Worm (Caenorhabditis elegans): ENCODE measurements around the gene fzo-1.

The fzo-1 gene

ce11 chrII:5866920-5867319, 30.9 kb upstream of the fzo-1 start (continued):
- no peak for TF ChIP-seq ceh-44 (GFP tag; IDR thresholded peaks at IDR 0.05)
- no peak for TF ChIP-seq unc-62 (GFP tag; optimal IDR thresholded peaks at IDR 0.05 in 1 of 2)
- TF ChIP-seq unc-62 (tag; optimal IDR thresholded peaks at IDR 0.05): no peak

ce11 chrII:5865405-5866308, 29.7 kb upstream of the fzo-1 start, which contains the start of gene F55C12.19:
Gene F55C12.19 (plus strand): TSS chrII:5866139.
- TF ChIP-seq dve-1 (tag; optimal IDR thresholded peaks at IDR 0.05; ENCODE audit: insufficient read depth) (peak; percentile 37), aha-1 (tag) (peak; percentile 97), mep-1 (tag; optimal IDR thresholded peaks at IDR 0.05) (peak; percentile 2), nhr-77 (tag; optimal IDR thresholded peaks at IDR 0.05) (no peak), lir-3 (tag; optimal IDR thresholded peaks at IDR 0.05) (no peak), nhr-28 (tag; optimal IDR thresholded peaks at IDR 0.05) (peak; percentile 39), Y5F2A.4 (GFP tag; optimal IDR thresholded peaks at IDR 0.05) (no peak), vab-7 (GFP tag; IDR thresholded peaks at IDR 0.05) (no peak), hif-1 (tag; optimal IDR thresholded peaks at IDR 0.05) (no peak), saeg-2 (GFP tag; IDR thresholded peaks at IDR 0.05) (no peak), hlh-30 (tag; optimal IDR thresholded peaks at IDR 0.05; ENCODE audit: insufficient read depth) (no peak), dmd-6 (GFP tag; IDR thresholded peaks at IDR 0.05) (peak; percentile 59), pqm-1 (tag; optimal IDR thresholded peaks at IDR 0.05) (peak; percentile 52), ceh-20 (GFP tag; IDR thresholded peaks at IDR 0.05) (no peak), ceh-32 (tag; optimal IDR thresholded peaks at IDR 0.05; ENCODE audit: poor library complexity) (no peak), lin-13 (GFP tag; optimal IDR thresholded peaks at IDR 0.05) (no peak), fkh-10 (GFP tag; optimal IDR thresholded peaks at IDR 0.05) (no peak), nhr-10 (tag; optimal IDR thresholded peaks at IDR 0.05) (no peak), daf-16 (GFP tag; optimal IDR thresholded peaks at IDR 0.05) (no peak), daf-16 (tag; optimal IDR thresholded peaks at IDR 0.05) (peak; percentile 86), nhr-102 (tag; optimal IDR thresholded peaks at IDR 0.05) (no peak), nhr-42 (GFP tag; IDR thresholded peaks at IDR 0.05) (no peak), nhr-6 (tag; optimal IDR thresholded peaks at IDR 0.05) (peak; percentile 78), F10B5.3 (tag; optimal IDR thresholded peaks at IDR 0.05) (no peak), aly-2 (tag; optimal IDR thresholded peaks at IDR 0.05) (no peak), set-16 (GFP tag; IDR thresholded peaks at IDR 0.05) (no peak), php-3 (GFP tag; IDR thresholded peaks at IDR 0.05) (peak; percentile 54; the same call in 1 of the 2 replicates), spr-1 (tag; optimal IDR thresholded peaks at IDR 0.05) (no peak), F44E2.7 (GFP tag; IDR thresholded peaks at IDR 0.05) (no peak), ZK337.2 (GFP tag; IDR thresholded peaks at IDR 0.05) (no peak), F26F4.8 (GFP tag; conservative IDR thresholded peaks at IDR 0.05) (no peak), rbr-2 (tag; optimal IDR thresholded peaks at IDR 0.05) (no peak)

ce11 chrII:5863893-5864292, 27.9 kb upstream of the fzo-1 start, which contains the start of gene tag-234:
Gene tag-234 (plus strand): TSS chrII:5864193.
- no peak for TF ChIP-seq D1046.2 (GFP tag; IDR thresholded peaks at IDR 0.05)
- TF ChIP-seq nhr-6 (tag; optimal IDR thresholded peaks at IDR 0.05): peak; percentile 7
- TF ChIP-seq nhr-28 (tag; optimal IDR thresholded peaks at IDR 0.05): peak; percentile 4
- no peak for TF ChIP-seq daf-16 (GFP tag; optimal IDR thresholded peaks at IDR 0.05)
- TF ChIP-seq daf-16 (tag; optimal IDR thresholded peaks at IDR 0.05): peak; percentile 64

- TF ChIP-seq hlh-11 (tag; optimal IDR thresholded peaks at IDR 0.05) (no peak), fkh-10 (GFP tag; optimal IDR thresholded peaks at IDR 0.05) (peak; percentile 87)
These were observed 24.6 kb upstream of the fzo-1 start for ce11 chrII:5860621-5861020.

All from whole organism, L4 larva.